Fruit fly (Drosophila melanogaster) whole organism: Measurements from ENCODE around the gene CG1764.

ENCODE experiments used
- Dll ChIP-seq: fragments of >200 bp; optimal IDR thresholded peaks from 2 replicates; lab custom pipeline; 2017
- EcR ChIP-seq, 2 experiments: fragments of >200 bp; optimal IDR thresholded peaks; 2 replicates each; lab custom pipeline; 2017; ENCODE audit warnings: missing biosample characterization in 2 of 2, missing genetic modification characterization in 2 of 2, missing genetic modification reagents in 2 of 2
- psq ChIP-seq: fragments of >200 bp; optimal IDR thresholded peaks from 2 replicates; lab custom pipeline; 2017

- no peak for TF ChIP-seq Dll (lab: Kevin White, UChicago)
- TF ChIP-seq EcR (GFP tag; optimal IDR thresholded peaks at IDR 0.05; lab: Kevin White, UChicago), result no peak
- TF ChIP-seq psq, result no peak
Observed at dm6 chrX:13300835-13301502, 1.2 kb downstream of the CG1764 start.
